Fruit fly (Drosophila melanogaster): ENCODE results near the gene Ncoa6.

DNA sequence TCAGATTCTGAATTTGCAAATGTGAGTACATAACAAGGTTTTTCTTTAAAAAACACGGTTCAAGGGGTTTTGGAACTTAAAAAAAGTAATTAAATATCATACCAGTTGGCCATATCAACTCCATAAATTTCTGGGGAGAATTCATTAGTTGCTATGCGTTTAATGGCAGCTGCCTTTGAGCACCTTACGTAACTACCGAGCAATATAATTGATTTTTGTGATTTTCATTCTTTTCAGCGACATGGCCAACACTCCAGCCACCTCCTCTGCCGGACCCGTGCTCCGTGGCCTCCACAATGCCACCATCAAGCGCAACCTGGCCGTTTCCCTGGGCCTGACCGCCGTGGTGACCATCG lies 761 bp upstream of the Ncoa6 start:
- TF ChIP-seq CG8478 (optimal IDR thresholded peaks at IDR 0.05) (no peak), usp (GFP tag; optimal IDR thresholded peaks at IDR 0.05) (no peak), EcR (GFP tag; optimal IDR thresholded peaks at IDR 0.05) (no peak), Dll (optimal IDR thresholded peaks at IDR 0.05) (no peak)
